Worm (Caenorhabditis elegans) whole organism, early embryonic: Measurements from ENCODE around the gene F55A4.3.

Experiments used
- aly-1 ChIP-seq: sonication (generic microtip); optimal IDR thresholded peaks from 2 replicates; lab custom pipeline; 2016; ENCODE audit warnings: missing genetic modification characterization, missing compliant biosample characterization
- ama-1 ChIP-seq: fragments of 150-350 bp; optimal IDR thresholded peaks from 2 replicates; lab custom pipeline; 2014
- ceh-13 ChIP-seq: fragments of 200-800 bp; sonication (Bioruptor generic); optimal IDR thresholded peaks from 2 replicates; lab custom pipeline; 2018; ENCODE audit warnings: mild to moderate bottlenecking, missing genetic modification characterization, missing compliant biosample characterization
- ceh-36 ChIP-seq: sonication (generic microtip); optimal IDR thresholded peaks from 2 replicates; lab custom pipeline; 2016; ENCODE audit warnings: missing genetic modification characterization, inconsistent platforms, missing compliant biosample characterization
- flt-1 ChIP-seq: fragments of 200-800 bp; sonication (Bioruptor generic); IDR thresholded peaks from 2 replicates; pipeline ENCODE4 v1.3.6; 2022; ENCODE audit warnings: missing genetic modification characterization, missing compliant biosample characterization
- hmbx-1 ChIP-seq: sonication (generic microtip); optimal IDR thresholded peaks from 2 replicates; lab custom pipeline; 2016; ENCODE audit warnings: mild to moderate bottlenecking, missing genetic modification characterization, missing compliant biosample characterization
- hnd-1 ChIP-seq: sonication (generic microtip); optimal IDR thresholded peaks from 2 replicates; lab custom pipeline; 2016; ENCODE audit warnings: missing genetic modification characterization, missing compliant biosample characterization
- scrt-1 ChIP-seq: fragments of 200-800 bp; sonication (Bioruptor generic); IDR thresholded peaks from 2 replicates; pipeline ENCODE4 v1.3.6; 2022; ENCODE audit warnings: missing genetic modification characterization, missing compliant biosample characterization
- sea-1 ChIP-seq: fragments of 200-800 bp; sonication (Bioruptor generic); conservative IDR thresholded peaks from 2 replicates; pipeline ENCODE4 v1.3.6; 2022; ENCODE audit warnings: missing genetic modification characterization, missing compliant biosample characterization
- tbx-11 ChIP-seq: fragments of 200-800 bp; sonication (Bioruptor generic); IDR thresholded peaks from 2 replicates; pipeline ENCODE4 v1.3.6; 2022; ENCODE audit warnings: missing genetic modification characterization, missing compliant biosample characterization
- tbx-37 ChIP-seq: fragments of 200-800 bp; sonication (Bioruptor generic); conservative IDR thresholded peaks from 2 replicates; pipeline ENCODE4 v1.3.6; 2022; ENCODE audit warnings: missing genetic modification reagents, missing genetic modification characterization, missing compliant biosample characterization
- tra-4 ChIP-seq: sonication (generic microtip); optimal IDR thresholded peaks from 2 replicates; lab custom pipeline; 2017; ENCODE audit warnings: missing genetic modification characterization, missing compliant biosample characterization

DNA sequence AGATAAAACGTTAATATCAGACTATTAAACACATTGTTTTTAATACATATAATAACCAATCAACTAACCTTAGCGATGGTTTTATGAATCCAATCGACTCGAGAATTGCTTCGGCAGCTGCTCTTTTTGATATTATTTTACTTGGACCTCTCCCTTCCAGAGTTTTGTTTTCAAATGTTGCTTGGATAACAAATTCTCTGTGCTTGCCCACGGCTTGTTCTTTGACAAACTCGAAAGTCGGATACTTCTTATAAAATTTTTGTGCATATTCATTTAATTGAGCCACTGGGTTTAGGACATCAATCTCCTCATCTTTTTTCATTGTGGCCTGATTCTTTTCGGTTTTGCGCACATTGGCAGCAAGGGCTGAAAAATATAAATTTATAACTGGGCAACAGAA is at the start of gene F55A4.3:
- TF ChIP-seq tbx-11 (no peak), sea-1 (GFP tag; lab: Robert Waterston, UW) (no peak), ama-1 (lab: Kevin White, UChicago) (no peak), hnd-1 (tag; lab: Kevin White, UChicago) (no peak), tra-4 (no peak), flt-1 (no peak), ceh-13 (GFP tag; lab: Kevin White, UChicago) (no peak), ceh-36 (tag; lab: Kevin White, UChicago) (no peak), tbx-37 (GFP tag; lab: Robert Waterston, UW) (no peak), hmbx-1 (tag; lab: Kevin White, UChicago) (no peak), aly-1 (no peak), scrt-1 (no peak)
